Worm (Caenorhabditis elegans) whole organism, L1 larva: Measurements from ENCODE around the gene meg-2.

Experiments
- Y116A8C.19 ChIP-seq: sonication (generic microtip); optimal IDR thresholded peaks from 2 replicates; lab custom pipeline; 2016; ENCODE audit warnings: missing compliant biosample characterization, missing genetic modification characterization, borderline replicate concordance
- alr-1 ChIP-seq: fragments of 200-800 bp; sonication (Bioruptor generic); optimal IDR thresholded peaks from 2 replicates; lab custom pipeline; 2018; ENCODE audit warnings: borderline replicate concordance, mild to moderate bottlenecking, missing genetic modification characterization, missing compliant biosample characterization
- blmp-1 ChIP-seq: fragments of 150-350 bp; optimal IDR thresholded peaks from 2 replicates; lab custom pipeline; 2014; ENCODE audit warnings: missing biosample characterization, missing genetic modification characterization
- ceh-82 ChIP-seq, 3 experiments: fragments of 150-350 bp in 1 of 3; sonication (generic microtip) in 2 of 3; optimal IDR thresholded peaks; 2 replicates each; lab custom pipeline; 2014 to 2017; ENCODE audit warnings: missing biosample characterization in 3 of 3, missing genetic modification characterization in 3 of 3
- ceh-88 ChIP-seq: fragments of 200-800 bp; sonication (Bioruptor generic); IDR thresholded peaks from 2 replicates; pipeline ENCODE4 v1.3.6; 2022; ENCODE audit warnings: missing genetic modification characterization, missing compliant biosample characterization
- ces-1 ChIP-seq: fragments of 150-350 bp; optimal IDR thresholded peaks from 2 replicates; lab custom pipeline; 2014; ENCODE audit warnings: missing biosample characterization, missing genetic modification reagents, missing genetic modification characterization
- dsc-1 ChIP-seq: sonication (generic microtip); optimal IDR thresholded peaks from 2 replicates; lab custom pipeline; 2016; ENCODE audit warnings: mild to moderate bottlenecking, missing genetic modification characterization, missing compliant biosample characterization
- efl-1 ChIP-seq, 4 experiments: fragments of 150-350 bp; optimal IDR thresholded peaks in 3 of 4; peaks in 1 of 4; 1 replicate in 1 of 4; 2 replicates in 3 of 4; lab custom pipeline; 2014; ENCODE audit warnings: missing biosample characterization in 2 of 4, missing genetic modification characterization in 2 of 4, missing genetic modification reagents in 2 of 4
- egl-13 ChIP-seq: sonication (generic microtip); optimal IDR thresholded peaks from 2 replicates; lab custom pipeline; 2016; ENCODE audit warnings: missing genotype, missing genetic modification reagents, missing genetic modification characterization, missing compliant biosample characterization
- elt-2 ChIP-seq: sonication (generic microtip); optimal IDR thresholded peaks from 2 replicates; lab custom pipeline; 2016; ENCODE audit warnings: missing genetic modification characterization, mild to moderate bottlenecking, inconsistent platforms, missing compliant biosample characterization, missing genetic modification reagents
- fkh-10 ChIP-seq: sonication (generic microtip); optimal IDR thresholded peaks from 2 replicates; lab custom pipeline; 2017; ENCODE audit warnings: missing biosample characterization, missing genetic modification reagents, missing genetic modification characterization
- fkh-8 ChIP-seq: sonication (generic microtip); optimal IDR thresholded peaks from 2 replicates; lab custom pipeline; 2016; ENCODE audit warnings: mild to moderate bottlenecking, missing genetic modification characterization, missing compliant biosample characterization
- hlh-4 ChIP-seq: sonication (generic microtip); optimal IDR thresholded peaks from 2 replicates; lab custom pipeline; 2016; ENCODE audit warnings: mild to moderate bottlenecking, missing genetic modification characterization, missing compliant biosample characterization
- lin-14 ChIP-seq: fragments of 200-800 bp; sonication (Bioruptor generic); optimal IDR thresholded peaks from 2 replicates; lab custom pipeline; 2018; ENCODE audit warnings: mild to moderate bottlenecking, missing genetic modification characterization, moderate library complexity, missing compliant biosample characterization
- lin-35 ChIP-seq, 2 experiments: fragments of 150-350 bp; optimal IDR thresholded peaks; 2 replicates each; lab custom pipeline; 2014; ENCODE audit warnings: missing biosample characterization in 2 of 2, missing genetic modification characterization in 2 of 2, missing genetic modification reagents in 2 of 2
- lin-39 ChIP-seq: fragments of 150-350 bp; optimal IDR thresholded peaks from 2 replicates; lab custom pipeline; 2014; ENCODE audit warnings: missing biosample characterization, missing genetic modification reagents, missing genetic modification characterization
- nhr-11 ChIP-seq: fragments of 150-350 bp; optimal IDR thresholded peaks from 2 replicates; lab custom pipeline; 2014; ENCODE audit warnings: missing biosample characterization, missing genetic modification characterization
- nhr-12 ChIP-seq: sonication (generic microtip); optimal IDR thresholded peaks from 2 replicates; lab custom pipeline; 2017; ENCODE audit warnings: missing biosample characterization, missing genetic modification characterization
- nhr-47 ChIP-seq: sonication (generic microtip); optimal IDR thresholded peaks from 2 replicates; lab custom pipeline; 2016; ENCODE audit warnings: mild to moderate bottlenecking, missing genetic modification characterization, moderate library complexity, missing compliant biosample characterization
- nhr-71 ChIP-seq: sonication (generic microtip); optimal IDR thresholded peaks from 2 replicates; lab custom pipeline; 2016; ENCODE audit warnings: mild to moderate bottlenecking, missing genetic modification characterization, moderate library complexity, missing compliant biosample characterization
- nhr-77 ChIP-seq: fragments of 150-350 bp; optimal IDR thresholded peaks from 2 replicates; lab custom pipeline; 2014; ENCODE audit warnings: missing biosample characterization, missing genetic modification characterization
- nhr-84 ChIP-seq: sonication (generic microtip); optimal IDR thresholded peaks from 2 replicates; lab custom pipeline; 2017; ENCODE audit warnings: missing biosample characterization, missing genetic modification characterization
- nhr-85 ChIP-seq: sonication (generic microtip); peaks from one replicate; lab custom pipeline; 2016; ENCODE audit warnings: missing genetic modification characterization, inconsistent platforms, missing compliant biosample characterization
- pax-3 ChIP-seq: fragments of 200-800 bp; sonication (Bioruptor generic); optimal IDR thresholded peaks from 2 replicates; lab custom pipeline; 2018; ENCODE audit warnings: mild to moderate bottlenecking, missing genetic modification characterization, moderate library complexity, missing compliant biosample characterization
- pqm-1 ChIP-seq: sonication (generic microtip); optimal IDR thresholded peaks from 3 replicates; lab custom pipeline; 2017; ENCODE audit warnings: missing biosample characterization, missing genetic modification characterization
- snpc-4 ChIP-seq: fragments of 150-350 bp; optimal IDR thresholded peaks from 2 replicates; lab custom pipeline; 2014; ENCODE audit warnings: missing biosample characterization, missing genetic modification characterization
- snu-23 ChIP-seq: sonication (generic microtip); optimal IDR thresholded peaks from 2 replicates; lab custom pipeline; 2016; ENCODE audit warnings: missing genetic modification characterization, missing compliant biosample characterization
- sup-37 ChIP-seq: fragments of 200-800 bp; sonication (Bioruptor generic); optimal IDR thresholded peaks from 2 replicates; lab custom pipeline; 2018; ENCODE audit warnings: mild to moderate bottlenecking, missing genetic modification characterization, missing compliant biosample characterization
- swsn-7 ChIP-seq: sonication (generic microtip); optimal IDR thresholded peaks from 2 replicates; lab custom pipeline; 2016; ENCODE audit warnings: missing genetic modification characterization, missing compliant biosample characterization
- unc-30 ChIP-seq: sonication (generic microtip); optimal IDR thresholded peaks from 2 replicates; lab custom pipeline; 2017; ENCODE audit warnings: missing biosample characterization, missing genetic modification characterization
- unc-86 ChIP-seq: sonication (generic microtip); optimal IDR thresholded peaks from 2 replicates; lab custom pipeline; 2016; ENCODE audit warnings: missing genetic modification characterization, missing compliant biosample characterization
- zag-1 ChIP-seq: fragments of 150-350 bp; optimal IDR thresholded peaks from 2 replicates; lab custom pipeline; 2014; ENCODE audit warnings: missing biosample characterization, missing genetic modification characterization
- zip-4 ChIP-seq: fragments of 200-800 bp; sonication (Bioruptor generic); optimal IDR thresholded peaks from 2 replicates; lab custom pipeline; 2018; ENCODE audit warnings: mild to moderate bottlenecking, missing genetic modification characterization, moderate library complexity, missing compliant biosample characterization
- ztf-4 ChIP-seq: fragments of 150-350 bp; optimal IDR thresholded peaks from 2 replicates; lab custom pipeline; 2014; ENCODE audit warnings: missing biosample characterization, missing genetic modification characterization

The meg-2 gene

ce11 chrX:13914289-13914688, 11.6 kb downstream of the meg-2 start, which contains the start of gene Y26E6A.2:
Gene Y26E6A.2, minus strand, starts transcription at chrX:13914389.
- TF ChIP-seq lin-35 (GFP tag; optimal IDR thresholded peaks at IDR 0.05; lab: Kevin White, UChicago) (no peak), lin-14 (GFP tag; lab: Kevin White, UChicago) (peak; percentile 50)

- TF ChIP-seq fkh-10 (GFP tag; lab: Kevin White, UChicago) = peak; percentile 47
- peak; percentile 4 for TF ChIP-seq pax-3 (tag; lab: Kevin White, UChicago)
- peak; percentile 48 for TF ChIP-seq lin-14 (GFP tag; lab: Kevin White, UChicago)
- peak; percentile 40 for TF ChIP-seq nhr-47 (tag; lab: Kevin White, UChicago)
- TF ChIP-seq ceh-82 (tag; optimal IDR thresholded peaks at IDR 0.05; lab: Kevin White, UChicago) = no peak
- no peak for TF ChIP-seq ceh-88
- TF ChIP-seq dsc-1 (tag; lab: Kevin White, UChicago) = peak; percentile 52
- peak; percentile 84 for TF ChIP-seq fkh-8
- peak; percentile 45 for TF ChIP-seq nhr-71 (tag; lab: Kevin White, UChicago)
- peak; percentile 30 for TF ChIP-seq swsn-7 (tag; lab: Kevin White, UChicago)
- no peak for TF ChIP-seq ces-1 (GFP tag; lab: Kevin White, UChicago)
- peak; percentile 24 for TF ChIP-seq unc-30
- TF ChIP-seq egl-13 (tag; lab: Kevin White, UChicago) = peak; percentile 7
Measured at ce11 chrX:13913641-13914040, 12.3 kb downstream of the meg-2 start.

- TF ChIP-seq alr-1 (tag; lab: Kevin White, UChicago) (no peak), pqm-1 (tag; lab: Kevin White, UChicago) (no peak), blmp-1 (tag; lab: Kevin White, UChicago) (peak; percentile 44), fkh-10 (GFP tag; lab: Kevin White, UChicago) (no peak)
Measured at ce11 chrX:13909850-13910249, 16.1 kb downstream of the meg-2 start, which contains the start of gene Y26E6A.3. Gene Y26E6A.3, minus strand, starts transcription at chrX:13909950.

- TF ChIP-seq nhr-77 (tag; lab: Kevin White, UChicago) = no peak
- TF ChIP-seq efl-1 (optimal IDR thresholded peaks at IDR 0.05; lab: Kevin White, UChicago) = no peak
- peak in 1 of 2 experiments; percentile 30 for TF ChIP-seq efl-1 (GFP tag; optimal IDR thresholded peaks at IDR 0.05 in 1 of 2; lab: Kevin White, UChicago)
Measured at ce11 chrX:13903769-13904168, 22.2 kb downstream of the meg-2 start.

ce11 chrX:13903328-13903727, 22.6 kb downstream of the meg-2 start, which contains the start of gene sra-39:
Gene sra-39, minus strand, starts transcription at chrX:13903428.
- peak; percentile 18 for TF ChIP-seq nhr-85 (tag; lab: Kevin White, UChicago)
- no peak for TF ChIP-seq egl-13 (tag; lab: Kevin White, UChicago)

ce11 chrX:13900047-13900446, 25.9 kb downstream of the meg-2 start, which contains the start of gene sra-38:
Gene sra-38, minus strand, starts transcription at chrX:13900147.
- TF ChIP-seq ceh-82 (tag; optimal IDR thresholded peaks at IDR 0.05; lab: Kevin White, UChicago) (no peak), elt-2 (tag; lab: Kevin White, UChicago) (no peak), nhr-84 (tag; lab: Kevin White, UChicago) (no peak), Y116A8C.19 (tag; lab: Kevin White, UChicago) (no peak), sup-37 (GFP tag; lab: Kevin White, UChicago) (no peak), nhr-71 (tag; lab: Kevin White, UChicago) (no peak), snu-23 (GFP tag; lab: Kevin White, UChicago) (no peak), zip-4 (GFP tag; lab: Kevin White, UChicago) (no peak), snpc-4 (tag; lab: Kevin White, UChicago) (no peak)

ce11 chrX:13893256-13893655, 32.7 kb downstream of the meg-2 start, which contains the start of gene sra-37:
Gene sra-37, minus strand, starts transcription at chrX:13893356.
- TF ChIP-seq hlh-4 (tag; lab: Kevin White, UChicago) (no peak), nhr-85 (tag; lab: Kevin White, UChicago) (no peak), swsn-7 (tag; lab: Kevin White, UChicago) (no peak), zag-1 (tag; lab: Kevin White, UChicago) (no peak), snpc-4 (tag; lab: Kevin White, UChicago) (no peak), unc-86 (tag; lab: Kevin White, UChicago) (no peak), nhr-12 (tag; lab: Kevin White, UChicago) (no peak), ztf-4 (no peak), lin-39 (no peak), nhr-11 (tag; lab: Kevin White, UChicago) (no peak)
- TF ChIP-seq, all 84 proteins: peak for 0
